Fruit fly (Drosophila melanogaster) whole organism, embryonic: ENCODE results near the gene Vm26Ab.

Experiments used
- Atf-2 ChIP-seq: fragments of 200-800 bp; sonication (Bioruptor generic); optimal IDR thresholded peaks from 2 replicates; lab custom pipeline; 2016; ENCODE audit warnings: missing biosample characterization, missing genetic modification characterization
- Blimp-1 ChIP-seq: fragments of 200-800 bp; sonication (Bioruptor generic); optimal IDR thresholded peaks from 3 replicates; lab custom pipeline; 2018; ENCODE audit warnings: missing biosample characterization, missing genetic modification characterization, mild to moderate bottlenecking, moderate library complexity, missing genetic modification reagents
- BtbVII ChIP-seq: fragments of 200-800 bp; sonication (Bioruptor generic); optimal IDR thresholded peaks from 3 replicates; lab custom pipeline; 2017; ENCODE audit warnings: missing biosample characterization, mild to moderate bottlenecking, missing genetic modification characterization
- CG10274 ChIP-seq: fragments of 200-800 bp; sonication (Bioruptor generic); optimal IDR thresholded peaks from 3 replicates; lab custom pipeline; 2017; ENCODE audit warnings: missing biosample characterization, mild to moderate bottlenecking, missing genetic modification characterization
- CG10321 ChIP-seq: fragments of 200-800 bp; sonication (Bioruptor generic); IDR thresholded peaks from 2 replicates; pipeline ENCODE4 v1.3.6; 2022; ENCODE audit warnings: missing biosample characterization, missing genetic modification characterization
- CG11696 ChIP-seq: fragments of 200-800 bp; sonication (Bioruptor generic); IDR thresholded peaks from 2 replicates; pipeline ENCODE4 v1.3.6; 2022; ENCODE audit warnings: missing biosample characterization, missing genetic modification characterization
- CG12744 ChIP-seq: fragments of 200-800 bp; sonication (Bioruptor generic); optimal IDR thresholded peaks from 2 replicates; lab custom pipeline; 2016; ENCODE audit warnings: missing biosample characterization, missing genetic modification characterization
- CG15073 ChIP-seq: fragments of 200-800 bp; sonication (Bioruptor generic); optimal IDR thresholded peaks from 2 replicates; lab custom pipeline; 2016; ENCODE audit warnings: missing biosample characterization, missing genetic modification characterization
- CG15269 ChIP-seq: fragments of 200-800 bp; sonication (Bioruptor generic); optimal IDR thresholded peaks from 2 replicates; lab custom pipeline; 2018; ENCODE audit warnings: missing biosample characterization, mild to moderate bottlenecking, missing genetic modification characterization, moderate library complexity
- CG17186 ChIP-seq: fragments of 200-800 bp; sonication (Bioruptor generic); optimal IDR thresholded peaks from 3 replicates; lab custom pipeline; 2017; ENCODE audit warnings: missing biosample characterization, missing genetic modification reagents, missing genetic modification characterization
- CG17328 ChIP-seq: fragments of 200-800 bp; sonication (Bioruptor generic); IDR thresholded peaks from 2 replicates; pipeline ENCODE4 v1.3.6; 2022; ENCODE audit warnings: missing biosample characterization, missing genetic modification characterization
- CG17802 ChIP-seq: fragments of 200-800 bp; sonication (Bioruptor generic); optimal IDR thresholded peaks from 2 replicates; lab custom pipeline; 2018; ENCODE audit warnings: missing biosample characterization, mild to moderate bottlenecking, missing genetic modification characterization, moderate library complexity
- CG2199 ChIP-seq: fragments of 200-800 bp; sonication (Bioruptor generic); IDR thresholded peaks from 3 replicates; pipeline ENCODE4 v1.3.6; 2022; ENCODE audit warnings: missing biosample characterization, missing genetic modification characterization
- CG3847 ChIP-seq: fragments of 200-800 bp; sonication (Bioruptor generic); IDR thresholded peaks from 2 replicates; pipeline ENCODE4 v1.3.6; 2022; ENCODE audit warnings: missing biosample characterization, missing genetic modification characterization
- CG4854 ChIP-seq: fragments of 200-800 bp; sonication (Bioruptor generic); optimal IDR thresholded peaks from 2 replicates; lab custom pipeline; 2016; ENCODE audit warnings: missing biosample characterization, missing genetic modification characterization, inconsistent platforms
- CG5245 ChIP-seq: fragments of 200-800 bp; sonication (Bioruptor generic); optimal IDR thresholded peaks from 3 replicates; lab custom pipeline; 2016; ENCODE audit warnings: missing biosample characterization, missing genetic modification characterization
- CG6175 ChIP-seq: fragments of 200-800 bp; sonication (Bioruptor generic); IDR thresholded peaks from 3 replicates; pipeline ENCODE4 v1.3.6; 2022; ENCODE audit warnings: missing biosample characterization, missing genetic modification characterization
- CG7372 ChIP-seq: fragments of 200-800 bp; sonication (Bioruptor generic); IDR thresholded peaks from 2 replicates; pipeline ENCODE4 v1.3.6; 2022; ENCODE audit warnings: missing biosample characterization, missing genetic modification characterization
- CG7963 ChIP-seq: fragments of 200-800 bp; sonication (Bioruptor generic); IDR thresholded peaks from 3 replicates; pipeline ENCODE4 v1.3.6; 2022; ENCODE audit warnings: missing biosample characterization, missing genetic modification characterization; ENCODE audit not compliant: partially characterized antibody
- CG9215 ChIP-seq: fragments of 200-800 bp; sonication (Bioruptor generic); IDR thresholded peaks from 2 replicates; pipeline ENCODE4 v1.3.6; 2022; ENCODE audit warnings: missing biosample characterization, missing genetic modification characterization
- Dip2 ChIP-seq: fragments of 200-800 bp; sonication (Bioruptor generic); IDR thresholded peaks from 2 replicates; pipeline ENCODE4 v1.3.6; 2022; ENCODE audit warnings: missing biosample characterization, missing genetic modification characterization
- H15 ChIP-seq: fragments of 200-800 bp; sonication (Bioruptor generic); IDR thresholded peaks from 3 replicates; pipeline ENCODE4 v1.3.6; 2022; ENCODE audit warnings: missing biosample characterization, missing genetic modification characterization
- HLH4C ChIP-seq: fragments of 200-800 bp; sonication (Bioruptor generic); IDR thresholded peaks from 3 replicates; pipeline ENCODE4 v1.3.6; 2022; ENCODE audit warnings: missing biosample characterization, missing genetic modification characterization; ENCODE audit not compliant: partially characterized antibody
- Nf-YC ChIP-seq: fragments of 200-800 bp; optimal IDR thresholded peaks from 3 replicates; lab custom pipeline; 2019; ENCODE audit warnings: missing biosample characterization, mild to moderate bottlenecking, missing genetic modification characterization, moderate library complexity
- Rfx ChIP-seq: fragments of 200-800 bp; sonication (Bioruptor generic); IDR thresholded peaks from 2 replicates; pipeline ENCODE4 v1.3.6; 2022; ENCODE audit warnings: missing biosample characterization, missing genetic modification characterization
- Sox100B ChIP-seq: fragments of 200-800 bp; sonication (Bioruptor generic); optimal IDR thresholded peaks from 3 replicates; lab custom pipeline; 2018; ENCODE audit warnings: missing biosample characterization, mild to moderate bottlenecking, missing genetic modification characterization
- Vsx1 ChIP-seq: fragments of 200-800 bp; sonication (Bioruptor generic); optimal IDR thresholded peaks from 2 replicates; lab custom pipeline; 2017; ENCODE audit warnings: missing biosample characterization, mild to moderate bottlenecking, missing genetic modification characterization, missing genetic modification reagents
- br ChIP-seq: fragments of >200 bp; optimal IDR thresholded peaks from 2 replicates; lab custom pipeline; 2017
- cad ChIP-seq: fragments of >200 bp; optimal IDR thresholded peaks from 2 replicates; lab custom pipeline; 2017; ENCODE audit warnings: missing biosample characterization, missing genetic modification characterization
- caup ChIP-seq: fragments of 200-800 bp; sonication (Bioruptor generic); optimal IDR thresholded peaks from 3 replicates; lab custom pipeline; 2017; ENCODE audit warnings: missing biosample characterization, mild to moderate bottlenecking, missing genetic modification characterization, moderate library complexity; ENCODE audit not compliant: severe bottlenecking
- cg ChIP-seq: fragments of 200-800 bp; sonication (Bioruptor generic); optimal IDR thresholded peaks from 3 replicates; lab custom pipeline; 2019; ENCODE audit warnings: missing biosample characterization, mild to moderate bottlenecking, missing genetic modification characterization, moderate library complexity
- crol ChIP-seq: fragments of 200-800 bp; sonication (Bioruptor generic); IDR thresholded peaks from 2 replicates; pipeline ENCODE4 v1.3.6; 2022; ENCODE audit warnings: missing biosample characterization, missing genetic modification characterization
- ewg ChIP-seq: fragments of 200-800 bp; sonication (Bioruptor generic); optimal IDR thresholded peaks from 3 replicates; lab custom pipeline; 2017; ENCODE audit warnings: mild to moderate bottlenecking, missing biosample characterization, missing genetic modification reagents, missing genetic modification characterization
- gce ChIP-seq: fragments of 200-800 bp; sonication (Bioruptor generic); IDR thresholded peaks from 3 replicates; pipeline ENCODE4 v1.3.6; 2022; ENCODE audit warnings: missing biosample characterization, missing genetic modification characterization
- gro ChIP-seq: fragments of 200-800 bp; sonication (Bioruptor generic); optimal IDR thresholded peaks from 2 replicates; lab custom pipeline; 2016; ENCODE audit warnings: missing biosample characterization, missing genetic modification characterization
- hb ChIP-seq: fragments of 200-800 bp; sonication (Bioruptor generic); IDR thresholded peaks from 3 replicates; pipeline ENCODE4 v1.3.6; 2022; ENCODE audit warnings: missing biosample characterization, missing genetic modification characterization; ENCODE audit not compliant: partially characterized antibody
- insv ChIP-seq, 2 experiments: fragments of 200-800 bp; sonication (Bioruptor generic); optimal IDR thresholded peaks; 3 replicates each; lab custom pipeline; 2016 to 2018; ENCODE audit warnings: missing biosample characterization in 2 of 2, missing genetic modification characterization in 2 of 2
- jumu ChIP-seq: fragments of 200-800 bp; sonication (Bioruptor generic); optimal IDR thresholded peaks from 3 replicates; lab custom pipeline; 2016; ENCODE audit warnings: missing biosample characterization, missing genetic modification characterization
- kay ChIP-seq: fragments of 200-800 bp; sonication (Bioruptor generic); optimal IDR thresholded peaks from 2 replicates; lab custom pipeline; 2016; ENCODE audit warnings: missing biosample characterization, missing genetic modification characterization
- knrl ChIP-seq: fragments of 200-800 bp; sonication (Bioruptor generic); IDR thresholded peaks from 3 replicates; pipeline ENCODE4 v1.3.6; 2022; ENCODE audit warnings: missing biosample characterization, missing genetic modification characterization; ENCODE audit not compliant: partially characterized antibody
- nerfin-1 ChIP-seq: fragments of 200-800 bp; sonication (Bioruptor generic); optimal IDR thresholded peaks from 3 replicates; lab custom pipeline; 2019; ENCODE audit warnings: missing biosample characterization, mild to moderate bottlenecking, missing genetic modification characterization, moderate library complexity
- oc ChIP-seq: fragments of 200-800 bp; sonication (Bioruptor generic); optimal IDR thresholded peaks from 2 replicates; lab custom pipeline; 2018; ENCODE audit warnings: missing biosample characterization, mild to moderate bottlenecking, missing genetic modification characterization, moderate library complexity
- pzg ChIP-seq: fragments of 200-800 bp; sonication (Bioruptor generic); optimal IDR thresholded peaks from 3 replicates; lab custom pipeline; 2018; ENCODE audit warnings: missing biosample characterization, mild to moderate bottlenecking, missing genetic modification characterization, moderate library complexity
- sim ChIP-seq: fragments of 200-800 bp; sonication (Bioruptor generic); IDR thresholded peaks from 2 replicates; pipeline ENCODE4 v1.3.6; 2022; ENCODE audit warnings: missing biosample characterization, missing genetic modification characterization
- sima ChIP-seq: fragments of 200-800 bp; sonication (Bioruptor generic); optimal IDR thresholded peaks from 2 replicates; lab custom pipeline; 2016; ENCODE audit warnings: missing biosample characterization, missing genetic modification characterization
- sqz ChIP-seq: fragments of 200-800 bp; sonication (Bioruptor generic); optimal IDR thresholded peaks from 3 replicates; lab custom pipeline; 2018; ENCODE audit warnings: missing biosample characterization, mild to moderate bottlenecking, missing genetic modification characterization
- sug ChIP-seq: fragments of 200-800 bp; optimal IDR thresholded peaks from 2 replicates; lab custom pipeline; 2019; ENCODE audit warnings: missing biosample characterization, mild to moderate bottlenecking, missing genetic modification characterization, moderate library complexity
- toy ChIP-seq: fragments of 200-800 bp; sonication (Bioruptor generic); IDR thresholded peaks from 2 replicates; pipeline ENCODE4 v1.3.6; 2022; ENCODE audit warnings: missing biosample characterization, missing genetic modification characterization
- unc-4 ChIP-seq: fragments of 200-800 bp; sonication (Bioruptor generic); IDR thresholded peaks from 2 replicates; pipeline ENCODE4 v1.3.6; 2022; ENCODE audit warnings: missing biosample characterization, missing genetic modification characterization; ENCODE audit not compliant: partially characterized antibody
- zf30C ChIP-seq: fragments of 200-800 bp; sonication (Bioruptor generic); optimal IDR thresholded peaks from 3 replicates; lab custom pipeline; 2018; ENCODE audit warnings: missing biosample characterization, mild to moderate bottlenecking, missing genetic modification characterization
- zfh2 ChIP-seq: fragments of 200-800 bp; sonication (Bioruptor generic); optimal IDR thresholded peaks from 2 replicates; lab custom pipeline; 2016; ENCODE audit warnings: missing biosample characterization, missing genetic modification characterization

The Vm26Ab gene

dm6 chr2L:5975025-5975539, 18.3 kb downstream of the Vm26Ab start:
- TF ChIP-seq caup (GFP tag; lab: Kevin White, UChicago) (no peak), cg (peak; percentile 16), CG4854 (GFP tag; lab: Kevin White, UChicago) (no peak), HLH4C (GFP tag; lab: Robert Waterston, UW) (0 out of 3 replicates have a peak, but pooled peaks have one; percentile 40), CG5245 (GFP tag; lab: Kevin White, UChicago) (no peak), H15 (no peak), CG15073 (no peak), Blimp-1 (GFP tag; lab: Kevin White, UChicago) (no peak), BtbVII (GFP tag; lab: Kevin White, UChicago) (no peak), sima (GFP tag; lab: Kevin White, UChicago) (no peak), Nf-YC (tag; lab: Kevin White, UChicago) (no peak), Dip2 (GFP tag; lab: Robert Waterston, UW) (no peak), CG2199 (GFP tag; lab: Robert Waterston, UW) (no peak), zf30C (GFP tag; lab: Kevin White, UChicago) (no peak), gce (GFP tag; lab: Robert Waterston, UW) (0 out of 3 replicates have a peak, but pooled peaks have one; percentile 31), gro (no peak), nerfin-1 (no peak), oc (tag; lab: Kevin White, UChicago) (no peak), CG15269 (tag; lab: Kevin White, UChicago) (no peak), Rfx (peak; percentile 39; the same call in 1 of the 2 replicates), crol (GFP tag; lab: Robert Waterston, UW) (peak; percentile 40; the same call in 1 of the 2 replicates), CG6175 (GFP tag; lab: Robert Waterston, UW) (0 out of 3 replicates have a peak, but pooled peaks have one; percentile 46), CG10274 (GFP tag; lab: Kevin White, UChicago) (no peak), CG11696 (GFP tag; lab: Robert Waterston, UW) (no peak), CG10321 (GFP tag; lab: Robert Waterston, UW) (0 out of 2 replicates have a peak, but pooled peaks have one; percentile 26), cad (no peak), sqz (no peak), jumu (no peak), Atf-2 (GFP tag; lab: Kevin White, UChicago) (no peak), insv (GFP tag; optimal IDR thresholded peaks at IDR 0.05; lab: Kevin White, UChicago) (no peak), Sox100B (GFP tag; lab: Kevin White, UChicago) (no peak), Vsx1 (no peak), sim (no peak), CG7963 (no peak), br (lab: Kevin White, UChicago) (no peak), CG12744 (GFP tag; lab: Kevin White, UChicago) (no peak), kay (no peak), CG17802 (tag; lab: Kevin White, UChicago) (no peak), hb (GFP tag; lab: Robert Waterston, UW) (no peak), knrl (GFP tag; lab: Robert Waterston, UW) (no peak), CG7372 (no peak), ewg (no peak), CG17186 (GFP tag; lab: Kevin White, UChicago) (no peak), unc-4 (GFP tag; lab: Robert Waterston, UW) (no peak), sug (tag; lab: Kevin White, UChicago) (no peak), CG17328 (no peak), toy (GFP tag; lab: Robert Waterston, UW) (no peak), CG3847 (no peak), zfh2 (GFP tag; lab: Kevin White, UChicago) (no peak), CG9215 (GFP tag; lab: Robert Waterston, UW) (no peak), pzg (GFP tag; lab: Kevin White, UChicago) (no peak)
